Worm (Caenorhabditis elegans) whole organism, young adult: ENCODE measurements around the gene F01G12.18.

ENCODE experiments used
- B0019.2 ChIP-seq: fragments of 200-800 bp; sonication (Bioruptor generic); conservative IDR thresholded peaks from 2 replicates; pipeline ENCODE4 v1.3.6; 2022; ENCODE audit warnings: missing genetic modification reagents, missing genetic modification characterization, missing compliant biosample characterization
- B0035.1 ChIP-seq: sonication (generic microtip); optimal IDR thresholded peaks from 2 replicates; lab custom pipeline; 2016; ENCODE audit warnings: missing genetic modification characterization, mild to moderate bottlenecking, missing compliant biosample characterization, missing genotype, missing genetic modification reagents
- B0261.1 ChIP-seq: sonication (generic microtip); optimal IDR thresholded peaks from 2 replicates; lab custom pipeline; 2016; ENCODE audit warnings: mild to moderate bottlenecking, missing genetic modification characterization, moderate library complexity, missing compliant biosample characterization
- B0336.3 ChIP-seq: fragments of 200-800 bp; sonication (Bioruptor generic); IDR thresholded peaks from 2 replicates; pipeline ENCODE4 v1.3.6; 2022; ENCODE audit warnings: missing genetic modification characterization, missing compliant biosample characterization
- F10E7.11 ChIP-seq: sonication (generic microtip); optimal IDR thresholded peaks from 2 replicates; lab custom pipeline; 2017; ENCODE audit warnings: mild to moderate bottlenecking, missing genetic modification characterization, moderate library complexity, missing compliant biosample characterization
- F33H1.4 ChIP-seq: fragments of 200-800 bp; sonication (Bioruptor generic); IDR thresholded peaks from 2 replicates; pipeline ENCODE4 v1.3.6; 2022; ENCODE audit warnings: missing genetic modification reagents, missing genetic modification characterization, missing compliant biosample characterization
- F39B2.1 ChIP-seq: fragments of 200-800 bp; sonication (Bioruptor generic); IDR thresholded peaks from 2 replicates; pipeline ENCODE4 v1.3.6; 2022; ENCODE audit warnings: missing genetic modification reagents, missing genetic modification characterization, missing compliant biosample characterization
- F49E8.2 ChIP-seq: sonication (generic microtip); optimal IDR thresholded peaks from 3 replicates; lab custom pipeline; 2017; ENCODE audit warnings: missing genetic modification characterization, mild to moderate bottlenecking, missing compliant biosample characterization, antibody characterized with exemption, moderate library complexity; ENCODE audit not compliant: insufficient read depth
- K12H6.12 ChIP-seq: fragments of 200-800 bp; sonication (Bioruptor generic); optimal IDR thresholded peaks from 2 replicates; lab custom pipeline; 2018; ENCODE audit warnings: mild to moderate bottlenecking, missing genetic modification characterization, missing compliant biosample characterization
- T26A5.8 ChIP-seq: sonication (generic microtip); optimal IDR thresholded peaks from 2 replicates; lab custom pipeline; 2016; ENCODE audit warnings: missing genetic modification characterization, missing compliant biosample characterization
- ama-1 ChIP-seq, 3 experiments: fragments of 150-350 bp in 1 of 3; sonication (generic microtip) in 2 of 3; optimal IDR thresholded peaks; 2 replicates each; lab custom pipeline; 2014 to 2018; ENCODE audit warnings: missing biosample characterization in 2 of 3, missing genetic modification characterization in 2 of 3, missing genetic modification reagents in 2 of 3
- aptf-2 ChIP-seq: fragments of 200-800 bp; sonication (Bioruptor generic); conservative IDR thresholded peaks from 2 replicates; pipeline ENCODE4 v1.3.6; 2022; ENCODE audit warnings: missing genetic modification reagents, missing genetic modification characterization, missing compliant biosample characterization
- atf-7 ChIP-seq: sonication (generic microtip); optimal IDR thresholded peaks from 2 replicates; lab custom pipeline; 2017; ENCODE audit warnings: mild to moderate bottlenecking, missing genetic modification characterization, missing compliant biosample characterization
- attf-3 ChIP-seq: fragments of 200-800 bp; sonication (Bioruptor generic); conservative IDR thresholded peaks from 2 replicates; pipeline ENCODE4 v1.3.6; 2022; ENCODE audit warnings: missing genetic modification reagents, missing genetic modification characterization, missing compliant biosample characterization
- attf-5 ChIP-seq: fragments of 200-800 bp; sonication (Bioruptor generic); optimal IDR thresholded peaks from 2 replicates; lab custom pipeline; 2018; ENCODE audit warnings: mild to moderate bottlenecking, missing genetic modification characterization, missing compliant biosample characterization
- bed-1 ChIP-seq: fragments of 200-800 bp; sonication (Bioruptor generic); IDR thresholded peaks from 2 replicates; pipeline ENCODE4 v1.3.6; 2022; ENCODE audit warnings: missing genetic modification reagents, missing genetic modification characterization, missing compliant biosample characterization
- ccch-3 ChIP-seq: fragments of 200-800 bp; sonication (Bioruptor generic); optimal IDR thresholded peaks from 2 replicates; lab custom pipeline; 2018; ENCODE audit warnings: mild to moderate bottlenecking, missing genetic modification characterization, missing compliant biosample characterization
- ceh-100 ChIP-seq: fragments of 200-800 bp; sonication (Bioruptor generic); IDR thresholded peaks from 2 replicates; pipeline ENCODE4 v1.3.6; 2022; ENCODE audit warnings: missing genetic modification reagents, missing genetic modification characterization, missing compliant biosample characterization
- chd-7 ChIP-seq: sonication (generic microtip); optimal IDR thresholded peaks from 2 replicates; lab custom pipeline; 2016; ENCODE audit warnings: mild to moderate bottlenecking, missing genetic modification characterization, moderate library complexity, missing compliant biosample characterization
- dpff-1 ChIP-seq: sonication (generic microtip); optimal IDR thresholded peaks from 2 replicates; lab custom pipeline; 2017; ENCODE audit warnings: mild to moderate bottlenecking, missing genetic modification characterization, missing compliant biosample characterization
- egl-44 ChIP-seq: fragments of 200-800 bp; sonication (Bioruptor generic); IDR thresholded peaks from 2 replicates; pipeline ENCODE4 v1.3.6; 2022; ENCODE audit warnings: missing genetic modification reagents, missing genetic modification characterization, missing compliant biosample characterization
- ekl-4 ChIP-seq: fragments of 200-800 bp; sonication (Bioruptor generic); IDR thresholded peaks from 2 replicates; pipeline ENCODE4 v1.3.6; 2022; ENCODE audit warnings: missing genetic modification reagents, missing genetic modification characterization, missing compliant biosample characterization
- gei-17 ChIP-seq: fragments of 200-800 bp; sonication (Bioruptor generic); optimal IDR thresholded peaks from 2 replicates; lab custom pipeline; 2018; ENCODE audit warnings: mild to moderate bottlenecking, missing genetic modification characterization, missing compliant biosample characterization
- hmg-1.2 ChIP-seq: fragments of 200-800 bp; sonication (Bioruptor generic); IDR thresholded peaks from 2 replicates; pipeline ENCODE4 v1.3.6; 2022; ENCODE audit warnings: missing genetic modification reagents, missing genetic modification characterization, missing compliant biosample characterization
- lin-40 ChIP-seq: sonication (generic microtip); optimal IDR thresholded peaks from 2 replicates; lab custom pipeline; 2016; ENCODE audit warnings: missing genetic modification characterization, mild to moderate bottlenecking, missing compliant biosample characterization, missing genotype, missing genetic modification reagents
- lir-1 ChIP-seq: fragments of 200-800 bp; sonication (Bioruptor generic); conservative IDR thresholded peaks from 2 replicates; pipeline ENCODE4 v1.3.6; 2022; ENCODE audit warnings: missing genetic modification reagents, missing genetic modification characterization, missing compliant biosample characterization
- madf-10 ChIP-seq: sonication (generic microtip); optimal IDR thresholded peaks from 2 replicates; lab custom pipeline; 2016; ENCODE audit warnings: mild to moderate bottlenecking, missing genetic modification characterization, missing compliant biosample characterization
- mcd-1 ChIP-seq: fragments of 200-800 bp; sonication (Bioruptor generic); IDR thresholded peaks from 2 replicates; pipeline ENCODE4 v1.3.6; 2022; ENCODE audit warnings: missing genetic modification reagents, missing genetic modification characterization, missing compliant biosample characterization
- nhr-179 ChIP-seq: sonication (generic microtip); optimal IDR thresholded peaks from 2 replicates; lab custom pipeline; 2016; ENCODE audit warnings: mild to moderate bottlenecking, missing genetic modification characterization, missing compliant biosample characterization
- pbrm-1 ChIP-seq: fragments of 200-800 bp; sonication (Bioruptor generic); IDR thresholded peaks from 2 replicates; pipeline ENCODE4 v1.3.6; 2022; ENCODE audit warnings: missing genetic modification reagents, missing genetic modification characterization, missing compliant biosample characterization
- rec-8 ChIP-seq, 2 experiments: sonication (generic microtip); optimal IDR thresholded peaks; 2 replicates each; lab custom pipeline; 2016; ENCODE audit warnings: mild to moderate bottlenecking in 2 of 2, missing genetic modification characterization in 2 of 2, missing genetic modification reagents in 2 of 2, missing genotype in 2 of 2, missing biosample characterization in 1 of 2, missing compliant biosample characterization in 1 of 2, moderate library complexity in 1 of 2
- rpc-1 ChIP-seq, 2 experiments: fragments of 150-350 bp in 1 of 2; sonication (generic microtip) in 1 of 2; optimal IDR thresholded peaks; 2 replicates each; lab custom pipeline; 2014 to 2018; ENCODE audit warnings: missing biosample characterization in 1 of 2, missing genetic modification characterization in 1 of 2, missing genetic modification reagents in 1 of 2, missing genotype in 1 of 2
- snpc-1.3 ChIP-seq: sonication (generic microtip); optimal IDR thresholded peaks from 2 replicates; lab custom pipeline; 2017; ENCODE audit warnings: missing genetic modification characterization, mild to moderate bottlenecking, missing compliant biosample characterization, antibody characterized with exemption, moderate library complexity, missing genotype, missing genetic modification reagents; ENCODE audit not compliant: insufficient read depth
- snpc-4 ChIP-seq, 5 experiments: fragments of 150-350 bp in 1 of 5; sonication (generic microtip) in 4 of 5; optimal IDR thresholded peaks; 2 replicates each; lab custom pipeline; 2014 to 2018; ENCODE audit warnings: missing genetic modification characterization in 5 of 5, missing biosample characterization in 3 of 5, antibody characterized with exemption in 2 of 5, mild to moderate bottlenecking in 2 of 5, missing compliant biosample characterization in 2 of 5, missing genotype in 2 of 5, moderate library complexity in 2 of 5, missing genetic modification reagents in 1 of 5
- somi-1 ChIP-seq: fragments of 200-800 bp; sonication (Bioruptor generic); optimal IDR thresholded peaks from 2 replicates; lab custom pipeline; 2018; ENCODE audit warnings: mild to moderate bottlenecking, missing genetic modification characterization, missing compliant biosample characterization
- unc-130 ChIP-seq: sonication (generic microtip); optimal IDR thresholded peaks from 2 replicates; lab custom pipeline; 2016; ENCODE audit warnings: missing genetic modification reagents, missing genetic modification characterization, missing compliant biosample characterization
- unc-62 ChIP-seq: fragments of 150-350 bp; optimal IDR thresholded peaks from 2 replicates; lab custom pipeline; 2014; ENCODE audit warnings: missing biosample characterization, missing genetic modification reagents, missing genetic modification characterization
- zfh-2 ChIP-seq: fragments of 200-800 bp; sonication (Bioruptor generic); conservative IDR thresholded peaks from 2 replicates; pipeline ENCODE4 v1.3.6; 2022; ENCODE audit warnings: missing genetic modification reagents, missing genetic modification characterization, missing compliant biosample characterization
- ztf-18 ChIP-seq: sonication (generic microtip); optimal IDR thresholded peaks from 2 replicates; lab custom pipeline; 2016; ENCODE audit warnings: missing genotype, mild to moderate bottlenecking, missing genetic modification characterization, missing compliant biosample characterization
- ztf-22 ChIP-seq: fragments of 200-800 bp; sonication (Bioruptor generic); optimal IDR thresholded peaks from 2 replicates; lab custom pipeline; 2018; ENCODE audit warnings: mild to moderate bottlenecking, missing genetic modification characterization, moderate library complexity, missing compliant biosample characterization
- ztf-28 ChIP-seq: fragments of 200-800 bp; sonication (Bioruptor generic); IDR thresholded peaks from 2 replicates; pipeline ENCODE4 v1.3.6; 2022; ENCODE audit warnings: missing genetic modification reagents, missing genetic modification characterization, missing compliant biosample characterization

Gene F01G12.18

DNA sequence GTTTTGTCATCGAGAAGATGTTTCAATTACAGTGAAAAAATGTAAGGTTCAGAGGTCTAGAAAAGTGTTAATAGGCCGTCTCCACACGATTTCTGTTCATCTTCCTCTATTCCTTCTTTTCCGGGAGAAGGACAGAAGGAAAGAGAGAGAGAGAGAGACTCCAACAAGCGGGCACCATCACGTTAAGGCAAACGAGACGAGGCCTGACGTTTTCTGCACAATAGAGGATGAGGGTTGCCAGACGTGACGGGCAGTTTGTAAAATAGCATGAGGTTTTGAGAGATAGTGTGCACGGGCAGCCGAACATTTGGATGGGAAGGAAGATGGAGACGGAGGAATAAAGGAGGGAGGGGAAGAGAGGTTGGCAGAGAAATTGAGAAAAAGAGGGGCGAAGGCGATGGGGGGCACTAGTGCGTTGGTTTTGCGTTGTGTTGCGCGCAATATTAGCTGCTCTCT is 47.6 kb upstream of the F01G12.18 start, which contains the start of gene twf-2 (continued):
- TF ChIP-seq snpc-4 (GFP tag; optimal IDR thresholded peaks at IDR 0.05; lab: Kevin White, UChicago) (peak; percentile 58), snpc-4 (tag; optimal IDR thresholded peaks at IDR 0.05; lab: Kevin White, UChicago) (peak; percentile 10 to 54 (median 35)), B0035.1 (tag; lab: Kevin White, UChicago) (peak; percentile 34), atf-7 (tag; lab: Kevin White, UChicago) (peak; percentile 56), bed-1 (no peak), snpc-1.3 (tag; lab: Kevin White, UChicago) (no peak), unc-62 (no peak), zfh-2 (GFP tag; lab: Robert Waterston, UW) (peak; percentile 95), pbrm-1 (GFP tag; lab: Robert Waterston, UW) (peak; percentile 68), ztf-22 (GFP tag; lab: Kevin White, UChicago) (peak; percentile 20), egl-44 (GFP tag; lab: Robert Waterston, UW) (peak; percentile 57; the same call in 1 of the 2 replicates), T26A5.8 (no peak), F33H1.4 (no peak), aptf-2 (GFP tag; lab: Robert Waterston, UW) (no peak), gei-17 (GFP tag; lab: Kevin White, UChicago) (peak; percentile 55), B0336.3 (GFP tag; lab: Robert Waterston, UW) (peak; percentile 79), ccch-3 (no peak), rpc-1 (optimal IDR thresholded peaks at IDR 0.05; lab: Kevin White, UChicago) (no peak), rpc-1 (tag; optimal IDR thresholded peaks at IDR 0.05; lab: Kevin White, UChicago) (no peak), chd-7 (tag; lab: Kevin White, UChicago) (peak; percentile 58), hmg-1.2 (GFP tag; lab: Robert Waterston, UW) (peak; percentile 75; the same call in 1 of the 2 replicates), B0261.1 (tag; lab: Kevin White, UChicago) (peak; percentile 9), ekl-4 (GFP tag; lab: Robert Waterston, UW) (0 out of 2 replicates have a peak, but pooled peaks have one; percentile 21), somi-1 (peak; percentile 30), lir-1 (no peak), madf-10 (peak; percentile 48), ceh-100 (GFP tag; lab: Robert Waterston, UW) (no peak), F39B2.1 (no peak), attf-5 (GFP tag; lab: Kevin White, UChicago) (peak; percentile 56), ztf-18 (tag; lab: Kevin White, UChicago) (peak; percentile 33), ztf-28 (GFP tag; lab: Robert Waterston, UW) (0 out of 2 replicates have a peak, but pooled peaks have one; percentile 16)

DNA sequence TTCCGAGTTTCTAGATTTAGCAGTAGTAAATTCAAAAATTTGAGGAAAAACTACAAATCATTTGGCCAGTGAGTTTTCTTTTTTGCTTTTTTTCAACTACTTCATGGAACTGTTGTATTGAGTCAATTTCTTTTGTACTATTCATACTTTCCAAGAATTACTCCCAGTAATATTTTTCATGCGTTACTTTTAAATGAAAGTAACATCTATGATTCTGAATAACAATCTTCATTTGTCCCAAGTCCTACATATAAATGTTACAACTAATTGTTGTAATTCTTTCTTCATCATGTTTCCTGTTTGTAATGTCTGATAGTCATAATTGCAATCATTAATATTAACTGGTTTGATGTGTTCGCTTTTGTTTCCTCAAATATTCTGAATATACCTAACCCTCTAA is 45.4 kb upstream of the F01G12.18 start:
- no peak for TF ChIP-seq F49E8.2 (tag; lab: Kevin White, UChicago)
- no peak for TF ChIP-seq unc-130 (GFP tag; lab: Kevin White, UChicago)
- no peak for TF ChIP-seq mcd-1 (GFP tag; lab: Robert Waterston, UW)
- TF ChIP-seq ztf-22 (GFP tag; lab: Kevin White, UChicago) = no peak
- no peak for TF ChIP-seq dpff-1
- no peak for TF ChIP-seq B0019.2 (GFP tag; lab: Robert Waterston, UW)
- TF ChIP-seq F10E7.11 = no peak
- TF ChIP-seq lin-40 (tag; lab: Kevin White, UChicago) = no peak
- no peak for TF ChIP-seq attf-3 (GFP tag; lab: Robert Waterston, UW)
- no peak for TF ChIP-seq K12H6.12 (tag; lab: Kevin White, UChicago)
- no peak for TF ChIP-seq rec-8 (tag; optimal IDR thresholded peaks at IDR 0.05; lab: Kevin White, UChicago)
- no peak for TF ChIP-seq ekl-4 (GFP tag; lab: Robert Waterston, UW)
- no peak for TF ChIP-seq B0035.1 (tag; lab: Kevin White, UChicago)
- no peak for TF ChIP-seq madf-10
- no peak for TF ChIP-seq snpc-4 (GFP tag; optimal IDR thresholded peaks at IDR 0.05; lab: Kevin White, UChicago)
- TF ChIP-seq snpc-4 (tag; optimal IDR thresholded peaks at IDR 0.05; lab: Kevin White, UChicago) = no peak
- no peak for TF ChIP-seq ama-1 (optimal IDR thresholded peaks at IDR 0.05; lab: Kevin White, UChicago)
- TF ChIP-seq ama-1 (GFP tag; optimal IDR thresholded peaks at IDR 0.05; lab: Kevin White, UChicago) = no peak
- no peak for TF ChIP-seq nhr-179 (tag; lab: Kevin White, UChicago)
